Fruit fly (Drosophila melanogaster) whole organism, embryonic: Measurements from ENCODE around the gene alpha-Man-Ia.

Experiments used
- BtbVII ChIP-seq: fragments of 200-800 bp; sonication (Bioruptor generic); optimal IDR thresholded peaks from 3 replicates; lab custom pipeline; 2017; ENCODE audit warnings: missing biosample characterization, mild to moderate bottlenecking, missing genetic modification characterization
- CG10565 ChIP-seq: fragments of 200-800 bp; sonication (Bioruptor generic); optimal IDR thresholded peaks from 3 replicates; lab custom pipeline; 2016; ENCODE audit warnings: missing biosample characterization, mild to moderate bottlenecking, missing genetic modification characterization
- CG11398 ChIP-seq: fragments of 200-800 bp; sonication (Bioruptor generic); optimal IDR thresholded peaks from 2 replicates; lab custom pipeline; 2016; ENCODE audit warnings: missing biosample characterization, missing genetic modification characterization
- CG11723 ChIP-seq: fragments of 200-800 bp; sonication (Bioruptor generic); optimal IDR thresholded peaks from 2 replicates; lab custom pipeline; 2017; ENCODE audit warnings: missing biosample characterization, mild to moderate bottlenecking, missing genetic modification characterization
- CG12219 ChIP-seq: fragments of 200-800 bp; sonication (Bioruptor generic); optimal IDR thresholded peaks from 3 replicates; lab custom pipeline; 2018; ENCODE audit warnings: missing biosample characterization, mild to moderate bottlenecking, missing genetic modification characterization
- CG1233 ChIP-seq: fragments of 200-800 bp; sonication (Bioruptor generic); optimal IDR thresholded peaks from 4 replicates; lab custom pipeline; 2018; ENCODE audit warnings: missing biosample characterization, mild to moderate bottlenecking, missing genetic modification characterization
- CG13775 ChIP-seq: fragments of 200-800 bp; sonication (Bioruptor generic); optimal IDR thresholded peaks from 3 replicates; lab custom pipeline; 2017; ENCODE audit warnings: missing biosample characterization, mild to moderate bottlenecking, missing genetic modification characterization
- CG15011 ChIP-seq: fragments of 200-800 bp; sonication (Bioruptor generic); optimal IDR thresholded peaks from 3 replicates; lab custom pipeline; 2018; ENCODE audit warnings: missing biosample characterization, mild to moderate bottlenecking, missing genetic modification characterization
- CG15514 ChIP-seq: fragments of 200-800 bp; sonication (Bioruptor generic); optimal IDR thresholded peaks from 3 replicates; lab custom pipeline; 2017; ENCODE audit warnings: missing biosample characterization, missing genetic modification characterization, mild to moderate bottlenecking, moderate library complexity, missing genetic modification reagents
- CG17385 ChIP-seq: fragments of 200-800 bp; sonication (Bioruptor generic); optimal IDR thresholded peaks from 3 replicates; lab custom pipeline; 2018; ENCODE audit warnings: missing biosample characterization, mild to moderate bottlenecking, missing genetic modification characterization
- CG31388 ChIP-seq: fragments of 200-800 bp; sonication (Bioruptor generic); optimal IDR thresholded peaks from 2 replicates; lab custom pipeline; 2016; ENCODE audit warnings: missing biosample characterization, missing genetic modification characterization
- CG31441 ChIP-seq: fragments of 200-800 bp; sonication (Bioruptor generic); IDR thresholded peaks from 2 replicates; pipeline ENCODE4 v1.3.6; 2022; ENCODE audit warnings: missing biosample characterization, missing genetic modification characterization
- CG32532 ChIP-seq: fragments of 200-800 bp; sonication (Bioruptor generic); IDR thresholded peaks from 2 replicates; pipeline ENCODE4 v1.3.6; 2022; ENCODE audit warnings: missing biosample characterization, missing genetic modification characterization
- CG4424 ChIP-seq: fragments of 200-800 bp; sonication (Bioruptor generic); optimal IDR thresholded peaks from 3 replicates; lab custom pipeline; 2016; ENCODE audit warnings: missing biosample characterization, missing genetic modification characterization
- CG4820 ChIP-seq: fragments of 200-800 bp; sonication (Bioruptor generic); optimal IDR thresholded peaks from 3 replicates; lab custom pipeline; 2016; ENCODE audit warnings: missing biosample characterization, missing genetic modification characterization
- CG5245 ChIP-seq: fragments of 200-800 bp; sonication (Bioruptor generic); optimal IDR thresholded peaks from 3 replicates; lab custom pipeline; 2016; ENCODE audit warnings: missing biosample characterization, missing genetic modification characterization
- CG6254 ChIP-seq: fragments of 200-800 bp; sonication (Bioruptor generic); optimal IDR thresholded peaks from 3 replicates; lab custom pipeline; 2017; ENCODE audit warnings: mild to moderate bottlenecking, missing biosample characterization, missing genetic modification reagents, missing genetic modification characterization
- CG7745 ChIP-seq: fragments of 200-800 bp; sonication (Bioruptor generic); optimal IDR thresholded peaks from 2 replicates; lab custom pipeline; 2018; ENCODE audit warnings: missing biosample characterization, mild to moderate bottlenecking, missing genetic modification characterization, moderate library complexity
- CG8290 ChIP-seq, 3 experiments: fragments of 200-800 bp; sonication (Bioruptor generic); optimal IDR thresholded peaks; 2 replicates each; lab custom pipeline; 2016 to 2019; ENCODE audit warnings: missing biosample characterization in 3 of 3, missing genetic modification characterization in 3 of 3, mild to moderate bottlenecking in 2 of 3, moderate library complexity in 1 of 3
- CG8359 ChIP-seq: fragments of 200-800 bp; sonication (Bioruptor generic); optimal IDR thresholded peaks from 2 replicates; lab custom pipeline; 2017; ENCODE audit warnings: missing biosample characterization, mild to moderate bottlenecking, missing genetic modification characterization, borderline replicate concordance
- Chrac-16 ChIP-seq: fragments of 200-800 bp; sonication (Bioruptor generic); optimal IDR thresholded peaks from 3 replicates; lab custom pipeline; 2016; ENCODE audit warnings: missing biosample characterization, missing genetic modification characterization
- Dad ChIP-seq: fragments of 200-800 bp; sonication (Bioruptor generic); optimal IDR thresholded peaks from 3 replicates; lab custom pipeline; 2016; ENCODE audit warnings: missing biosample characterization, missing genetic modification characterization
- Dll ChIP-seq: fragments of 200-800 bp; sonication (Bioruptor generic); IDR thresholded peaks from 4 replicates; pipeline ENCODE4 v1.3.6; 2022; ENCODE audit warnings: missing biosample characterization, missing genetic modification characterization; ENCODE audit not compliant: partially characterized antibody
- Ets65A ChIP-seq: fragments of 200-800 bp; sonication (Bioruptor generic); peaks from one replicate; lab custom pipeline; 2016; ENCODE audit warnings: missing biosample characterization, missing genetic modification characterization
- H15 ChIP-seq: fragments of 200-800 bp; sonication (Bioruptor generic); IDR thresholded peaks from 3 replicates; pipeline ENCODE4 v1.3.6; 2022; ENCODE audit warnings: missing biosample characterization, missing genetic modification characterization
- MTF-1 ChIP-seq: fragments of 200-800 bp; sonication (Bioruptor generic); optimal IDR thresholded peaks from 2 replicates; lab custom pipeline; 2018; ENCODE audit warnings: missing biosample characterization, mild to moderate bottlenecking, missing genetic modification characterization, borderline replicate concordance
- PHDP ChIP-seq: fragments of 200-800 bp; sonication (Bioruptor generic); optimal IDR thresholded peaks from 3 replicates; lab custom pipeline; 2018; ENCODE audit warnings: missing biosample characterization, mild to moderate bottlenecking, missing genetic modification characterization, moderate library complexity
- Pdp1 ChIP-seq, 2 experiments: fragments of 200-800 bp; sonication (Bioruptor generic); optimal IDR thresholded peaks; 3 replicates each; lab custom pipeline; 2016; ENCODE audit warnings: missing biosample characterization in 2 of 2, missing genetic modification characterization in 2 of 2, mild to moderate bottlenecking in 1 of 2, moderate library complexity in 1 of 2
- Six4 ChIP-seq: fragments of 200-800 bp; sonication (Bioruptor generic); optimal IDR thresholded peaks from 2 replicates; lab custom pipeline; 2016; ENCODE audit warnings: missing biosample characterization, missing genetic modification characterization
- Taf1 ChIP-seq: fragments of 200-800 bp; sonication (Bioruptor generic); IDR thresholded peaks from 2 replicates; pipeline ENCODE4 v1.3.6; 2022; ENCODE audit warnings: missing biosample characterization, missing genetic modification characterization
- Tbp ChIP-seq: fragments of >200 bp; optimal IDR thresholded peaks from 2 replicates; lab custom pipeline; 2018; ENCODE audit warnings: missing biosample characterization, missing genetic modification characterization
- Xbp1 ChIP-seq: fragments of 200-800 bp; sonication (Bioruptor generic); optimal IDR thresholded peaks from 3 replicates; lab custom pipeline; 2016; ENCODE audit warnings: missing biosample characterization, mild to moderate bottlenecking, missing genetic modification characterization
- YL-1 ChIP-seq: fragments of 200-800 bp; sonication (Bioruptor generic); optimal IDR thresholded peaks from 3 replicates; lab custom pipeline; 2017; ENCODE audit warnings: missing biosample characterization, mild to moderate bottlenecking, missing genetic modification characterization
- abd-A ChIP-seq: fragments of 200-800 bp; sonication (Bioruptor generic); optimal IDR thresholded peaks from 3 replicates; lab custom pipeline; 2019; ENCODE audit warnings: missing biosample characterization, mild to moderate bottlenecking, missing genetic modification characterization, moderate library complexity
- az2 ChIP-seq: fragments of 200-800 bp; sonication (Bioruptor generic); optimal IDR thresholded peaks from 3 replicates; lab custom pipeline; 2016; ENCODE audit warnings: missing biosample characterization, missing genetic modification characterization
- cwo ChIP-seq: fragments of 200-800 bp; sonication (Bioruptor generic); optimal IDR thresholded peaks from 3 replicates; lab custom pipeline; 2017; ENCODE audit warnings: missing biosample characterization, missing genetic modification characterization, mild to moderate bottlenecking, moderate library complexity, missing genetic modification reagents
- dpn ChIP-seq, 2 experiments: fragments of 200-800 bp; sonication (Bioruptor generic); optimal IDR thresholded peaks; 3 replicates each; lab custom pipeline; 2016; ENCODE audit warnings: missing biosample characterization in 2 of 2, missing genetic modification characterization in 2 of 2
- dysf ChIP-seq: fragments of 200-800 bp; sonication (Bioruptor generic); IDR thresholded peaks from 3 replicates; pipeline ENCODE4 v1.3.6; 2022; ENCODE audit warnings: missing biosample characterization, missing genetic modification characterization
- gt ChIP-seq: fragments of 200-800 bp; sonication (Bioruptor generic); IDR thresholded peaks from 2 replicates; pipeline ENCODE4 v1.3.6; 2022; ENCODE audit warnings: missing biosample characterization, missing genetic modification characterization
- phol ChIP-seq: fragments of 200-800 bp; sonication (Bioruptor generic); optimal IDR thresholded peaks from 3 replicates; lab custom pipeline; 2018; ENCODE audit warnings: missing biosample characterization, mild to moderate bottlenecking, missing genetic modification characterization, moderate library complexity
- ranshi ChIP-seq: fragments of 200-800 bp; sonication (Bioruptor generic); IDR thresholded peaks from 2 replicates; pipeline ENCODE4 v1.3.6; 2022; ENCODE audit warnings: missing biosample characterization, missing genetic modification characterization
- row ChIP-seq: fragments of 200-800 bp; sonication (Bioruptor generic); IDR thresholded peaks from 3 replicates; pipeline ENCODE4 v1.3.6; 2022; ENCODE audit warnings: missing biosample characterization, missing genetic modification characterization
- salm ChIP-seq: fragments of 200-800 bp; sonication (Bioruptor generic); optimal IDR thresholded peaks from 2 replicates; lab custom pipeline; 2018; ENCODE audit warnings: missing biosample characterization, mild to moderate bottlenecking, missing genetic modification characterization
- scrt ChIP-seq: fragments of 200-800 bp; sonication (Bioruptor generic); optimal IDR thresholded peaks from 2 replicates; lab custom pipeline; 2018; ENCODE audit warnings: missing biosample characterization, mild to moderate bottlenecking, missing genetic modification characterization, moderate library complexity
- sens ChIP-seq: fragments of 200-800 bp; sonication (Bioruptor generic); peaks from one replicate; lab custom pipeline; 2016; ENCODE audit warnings: missing biosample characterization, missing genetic modification characterization
- shn ChIP-seq: fragments of 200-800 bp; sonication (Bioruptor generic); optimal IDR thresholded peaks from 3 replicates; lab custom pipeline; 2016; ENCODE audit warnings: missing biosample characterization, missing genetic modification characterization
- slp2 ChIP-seq: fragments of 200-800 bp; sonication (Bioruptor generic); optimal IDR thresholded peaks from 2 replicates; lab custom pipeline; 2016; ENCODE audit warnings: missing biosample characterization, missing genetic modification characterization
- tin ChIP-seq: fragments of 200-800 bp; sonication (Bioruptor generic); optimal IDR thresholded peaks from 3 replicates; lab custom pipeline; 2016; ENCODE audit warnings: missing biosample characterization, missing genetic modification characterization

Gene alpha-Man-Ia

DNA sequence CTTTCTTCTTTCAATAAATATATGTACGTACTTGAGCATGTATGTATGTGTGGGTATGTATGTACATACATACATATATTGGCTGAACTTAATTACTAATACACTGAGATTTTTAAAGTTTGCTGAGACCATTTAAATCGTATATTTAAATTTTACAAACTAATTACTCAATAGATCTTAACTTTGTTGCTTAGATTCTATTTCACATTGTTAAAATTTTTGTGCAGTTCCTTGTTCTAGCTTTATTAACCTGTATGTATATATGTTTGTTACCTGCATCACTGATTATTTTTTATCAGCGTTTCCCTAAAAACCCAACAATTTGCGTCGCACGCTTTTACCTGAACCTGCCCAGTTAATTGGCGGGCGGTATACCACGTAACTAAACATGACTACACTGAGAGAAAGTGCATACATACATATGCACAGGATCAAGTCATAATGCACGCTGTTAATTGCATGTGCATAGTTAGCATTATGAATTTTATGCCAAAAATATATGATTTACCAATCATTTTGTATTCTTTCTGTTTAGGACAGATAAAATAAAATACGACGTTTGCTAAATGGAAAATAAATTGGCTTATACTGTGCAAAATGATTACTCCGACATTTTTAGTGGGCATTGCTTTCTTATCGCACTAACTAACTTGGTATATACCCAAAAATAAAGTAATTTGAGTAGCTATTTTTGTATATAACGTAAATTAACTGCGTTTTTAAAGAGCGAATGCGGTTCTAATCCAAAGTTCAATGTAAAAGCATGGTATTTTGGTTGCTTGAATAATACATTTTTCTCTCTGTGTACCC, 37.0 kb upstream of the alpha-Man-Ia start (continued):
- TF ChIP-seq Dad (GFP tag; lab: Kevin White, UChicago), result no peak
- peak; percentile 22 for TF ChIP-seq BtbVII (GFP tag; lab: Kevin White, UChicago)
- TF ChIP-seq cwo (GFP tag; lab: Kevin White, UChicago), result peak; percentile 10
- TF ChIP-seq MTF-1 (GFP tag; lab: Kevin White, UChicago), result no peak
- no peak for TF ChIP-seq CG31388 (GFP tag; lab: Kevin White, UChicago)
- peak; percentile 11 for TF ChIP-seq CG17385 (GFP tag; lab: Kevin White, UChicago)
- peak; percentile 41 for TF ChIP-seq Xbp1 (GFP tag; lab: Kevin White, UChicago)
- no peak for TF ChIP-seq CG11723
- TF ChIP-seq dpn (GFP tag; optimal IDR thresholded peaks at IDR 0.05; lab: Kevin White, UChicago), result peak in 1 of 2 experiments; percentile 25
- peak; percentile 11 for TF ChIP-seq CG1233
- peak; percentile 19; the same call in 1 of the 2 replicates for TF ChIP-seq CG32532 (GFP tag; lab: Robert Waterston, UW)
- TF ChIP-seq ranshi (GFP tag; lab: Robert Waterston, UW), result no peak
- no peak for TF ChIP-seq shn (GFP tag; lab: Kevin White, UChicago)
- peak; percentile 2 for TF ChIP-seq CG12219 (GFP tag; lab: Kevin White, UChicago)
- TF ChIP-seq CG8359 (GFP tag; lab: Kevin White, UChicago), result no peak
- no peak for TF ChIP-seq Dll (GFP tag; lab: Robert Waterston, UW)
- peak; percentile 4 for TF ChIP-seq CG10565
- TF ChIP-seq CG5245, result no peak
- peak; percentile 94 for TF ChIP-seq Ets65A (GFP tag; lab: Kevin White, UChicago)
- peak; percentile 35 for TF ChIP-seq az2 (GFP tag; lab: Kevin White, UChicago)
- peak; percentile 35; the same call in 2 of the 3 replicates for TF ChIP-seq row (GFP tag; lab: Robert Waterston, UW)
- TF ChIP-seq CG13775 (GFP tag; lab: Kevin White, UChicago), result peak; percentile 41
- peak; percentile 20 for TF ChIP-seq CG11398
- no peak for TF ChIP-seq CG8290 (GFP tag; optimal IDR thresholded peaks at IDR 0.05; lab: Kevin White, UChicago)
- peak in 1 of 2 experiments; percentile 8 for TF ChIP-seq CG8290 (tag; optimal IDR thresholded peaks at IDR 0.05; lab: Kevin White, UChicago)
- TF ChIP-seq gt (GFP tag; lab: Robert Waterston, UW), result no peak
- peak; percentile 55; the same call in 1 of the 2 replicates for TF ChIP-seq CG31441 (GFP tag; lab: Robert Waterston, UW)
- no peak for TF ChIP-seq CG7745 (tag; lab: Kevin White, UChicago)
- no peak for TF ChIP-seq abd-A (tag; lab: Kevin White, UChicago)
- TF ChIP-seq Taf1 (GFP tag; lab: Robert Waterston, UW), result no peak
- TF ChIP-seq Chrac-16 (GFP tag; lab: Kevin White, UChicago), result peak; percentile 32
- TF ChIP-seq PHDP (tag; lab: Kevin White, UChicago), result peak; percentile 3
- no peak for TF ChIP-seq Tbp (GFP tag; lab: Kevin White, UChicago)
- no peak for TF ChIP-seq CG15011
- peak; percentile 47 for TF ChIP-seq phol (tag; lab: Kevin White, UChicago)
- TF ChIP-seq Pdp1 (GFP tag; optimal IDR thresholded peaks at IDR 0.05; lab: Kevin White, UChicago), result peak; percentile 43 to 55
- TF ChIP-seq salm, result no peak
- no peak for TF ChIP-seq YL-1 (GFP tag; lab: Kevin White, UChicago)
- TF ChIP-seq Six4 (GFP tag; lab: Kevin White, UChicago), result peak; percentile 2
- peak; percentile 46 for TF ChIP-seq CG4424 (GFP tag; lab: Kevin White, UChicago)
- no peak for TF ChIP-seq scrt (GFP tag; lab: Kevin White, UChicago)
- TF ChIP-seq slp2, result peak; percentile 5
- TF ChIP-seq CG4820 (GFP tag; lab: Kevin White, UChicago), result peak; percentile 20
- TF ChIP-seq CG6254, result no peak
- TF ChIP-seq CG15514, result peak; percentile 3
- peak; percentile 83 for TF ChIP-seq sens (GFP tag; lab: Kevin White, UChicago)
- peak; percentile 9 for TF ChIP-seq tin (GFP tag; lab: Kevin White, UChicago)
- 0 out of 3 replicates have a peak, but pooled peaks have one; percentile 32 for TF ChIP-seq H15 (GFP tag; lab: Robert Waterston, UW)
- TF ChIP-seq dysf (GFP tag; lab: Robert Waterston, UW), result 0 out of 3 replicates have a peak, but pooled peaks have one; percentile 22
